Worm (Caenorhabditis elegans): Measurements from ENCODE around the gene ftt-2.

Gene ftt-2

DNA sequence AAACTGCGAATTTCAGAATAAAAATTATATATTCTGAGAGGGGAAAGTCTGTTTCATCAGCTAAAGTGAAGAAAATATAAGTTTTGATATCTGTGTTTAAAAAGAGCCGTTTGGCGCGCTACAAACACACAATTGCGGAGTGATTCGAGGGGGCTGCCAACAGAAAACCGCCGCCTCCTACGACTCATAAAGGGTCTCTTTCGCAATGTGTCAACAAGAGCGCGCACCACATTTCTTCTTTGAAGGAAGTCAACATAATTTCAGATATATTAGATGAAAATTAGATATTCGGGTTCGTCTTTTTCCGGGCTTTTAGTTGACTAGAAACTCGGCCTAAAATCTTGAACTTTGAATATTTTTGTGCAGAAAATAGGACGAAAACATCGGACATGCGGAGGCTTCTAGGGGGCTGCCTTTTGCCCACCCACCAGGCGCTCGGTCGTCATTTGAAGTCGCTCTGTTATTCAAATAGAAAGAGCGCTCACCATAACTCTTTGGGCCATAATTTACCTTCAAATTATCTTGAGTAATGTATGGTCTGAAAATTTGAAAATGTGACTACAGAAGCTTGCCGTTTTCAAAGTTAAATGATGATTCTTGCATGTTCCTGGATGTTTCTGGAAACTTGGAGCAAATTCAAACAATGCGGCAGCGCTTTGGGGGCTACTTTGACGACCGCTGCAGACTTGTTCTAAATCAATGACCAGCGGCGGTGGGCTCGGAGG is 709 bp upstream of the ftt-2 start (continued):
- TF ChIP-seq unc-55 (GFP tag; optimal IDR thresholded peaks at IDR 0.05) (peak; percentile 62), nhr-77 (tag; optimal IDR thresholded peaks at IDR 0.05) (peak; percentile 76), lin-39 (tag; optimal IDR thresholded peaks at IDR 0.05) (no peak)

DNA sequence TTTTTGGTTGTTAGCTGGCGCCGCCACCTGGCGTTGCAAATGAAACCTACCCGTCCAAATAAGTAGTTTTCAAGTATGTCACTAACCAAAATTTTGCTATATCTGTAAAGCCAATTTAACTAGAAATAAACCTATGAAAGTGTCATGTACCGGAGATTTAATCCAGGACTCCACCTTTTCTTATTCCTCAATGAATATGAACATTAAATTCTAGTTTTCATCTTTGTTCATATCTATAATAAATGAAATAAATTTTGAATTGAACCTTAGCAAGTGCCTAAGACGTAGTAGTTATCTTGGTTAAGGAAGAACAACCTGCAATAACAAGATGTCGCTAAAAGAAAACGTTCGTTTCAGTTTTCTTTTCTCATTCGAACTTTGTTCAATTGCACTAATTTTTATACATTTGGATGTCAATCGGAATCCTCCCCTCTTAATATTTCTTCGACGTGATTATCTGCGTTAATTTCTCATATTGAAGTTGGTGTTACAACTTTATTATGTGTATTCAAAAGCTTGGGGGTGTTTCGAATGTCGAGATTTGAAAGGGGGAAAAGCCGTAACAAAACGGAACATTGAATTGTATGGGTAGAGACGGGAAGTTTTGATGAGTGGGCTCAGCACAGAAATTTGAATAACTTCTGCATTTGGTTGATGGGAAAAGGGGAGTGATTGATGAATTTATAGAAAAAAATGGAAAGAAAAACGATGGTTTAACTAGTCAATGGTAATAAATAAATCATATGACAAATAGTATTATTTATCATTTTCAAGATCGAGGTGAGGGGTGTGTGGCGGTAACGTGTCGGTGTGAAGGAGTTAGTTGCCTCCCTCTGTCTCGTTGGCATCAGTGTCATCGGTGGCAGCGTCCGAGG is 1.7 kb downstream of the ftt-2 start:
- TF ChIP-seq elt-1 (tag; optimal IDR thresholded peaks at IDR 0.05) (no peak), unc-39 (tag; optimal IDR thresholded peaks at IDR 0.05) (no peak), lin-13 (GFP tag; optimal IDR thresholded peaks at IDR 0.05) (peak; percentile 81), nhr-23 (tag; optimal IDR thresholded peaks at IDR 0.05) (no peak), mbf-1 (tag; optimal IDR thresholded peaks at IDR 0.05) (peak; percentile 44), sem-4 (tag; optimal IDR thresholded peaks at IDR 0.05) (peak; percentile 17), lsy-2 (tag; optimal IDR thresholded peaks at IDR 0.05) (peak; percentile 47 to 75), peb-1 (tag; optimal IDR thresholded peaks at IDR 0.05) (no peak), lin-11 (tag; optimal IDR thresholded peaks at IDR 0.05) (no peak), ztf-11 (tag; optimal IDR thresholded peaks at IDR 0.05) (no peak), nhr-12 (tag; optimal IDR thresholded peaks at IDR 0.05) (no peak), nhr-11 (tag; optimal IDR thresholded peaks at IDR 0.05) (no peak), lin-39 (tag; optimal IDR thresholded peaks at IDR 0.05) (no peak), unc-55 (GFP tag; optimal IDR thresholded peaks at IDR 0.05) (peak; percentile 51), ZK546.5 (tag; optimal IDR thresholded peaks at IDR 0.05) (no peak), nhr-25 (tag; optimal IDR thresholded peaks at IDR 0.05) (peak; percentile 77), sma-3 (GFP tag; optimal IDR thresholded peaks at IDR 0.05) (peak; percentile 51), nhr-129 (tag; optimal IDR thresholded peaks at IDR 0.05) (peak; percentile 10), ceh-16 (tag; optimal IDR thresholded peaks at IDR 0.05) (no peak), F13H6.1 (tag; optimal IDR thresholded peaks at IDR 0.05) (peak; percentile 34), ceh-82 (tag; optimal IDR thresholded peaks at IDR 0.05) (no peak), mab-5 (tag; optimal IDR thresholded peaks at IDR 0.05) (peak; percentile 77), sma-9 (GFP tag; optimal IDR thresholded peaks at IDR 0.05) (no peak), sma-9 (tag; optimal IDR thresholded peaks at IDR 0.05) (no peak), snpc-4 (tag; optimal IDR thresholded peaks at IDR 0.05) (no peak), nhr-6 (tag; optimal IDR thresholded peaks at IDR 0.05) (peak; percentile 69), aly-2 (tag; optimal IDR thresholded peaks at IDR 0.05) (no peak), unc-62 (GFP tag; optimal IDR thresholded peaks at IDR 0.05) (no peak), nhr-10 (tag; optimal IDR thresholded peaks at IDR 0.05) (peak; percentile 7), ama-1 (optimal IDR thresholded peaks at IDR 0.05) (peak; percentile 88), skn-1 (tag; optimal IDR thresholded peaks at IDR 0.05) (no peak), elt-3 (tag; optimal IDR thresholded peaks at IDR 0.05) (no peak), R02D3.7 (tag; optimal IDR thresholded peaks at IDR 0.05) (no peak), fos-1 (tag; optimal IDR thresholded peaks at IDR 0.05) (no peak), crh-2 (tag; optimal IDR thresholded peaks at IDR 0.05) (peak; percentile 68), mdl-1 (tag; optimal IDR thresholded peaks at IDR 0.05) (no peak), alr-1 (tag; optimal IDR thresholded peaks at IDR 0.05) (no peak), ztf-1 (GFP tag; conservative IDR thresholded peaks at IDR 0.05) (no peak), dmd-4 (tag; optimal IDR thresholded peaks at IDR 0.05) (no peak), nhr-237 (tag; optimal IDR thresholded peaks at IDR 0.05) (no peak), egl-27 (tag; optimal IDR thresholded peaks at IDR 0.05) (no peak), C34F6.9 (tag; optimal IDR thresholded peaks at IDR 0.05) (peak; percentile 49), Y55F3AM.14 (GFP tag; optimal IDR thresholded peaks at IDR 0.05) (peak; percentile 47), nhr-77 (tag; optimal IDR thresholded peaks at IDR 0.05) (peak; percentile 4), ztf-4 (tag; optimal IDR thresholded peaks at IDR 0.05) (peak; percentile 91), zag-1 (tag; optimal IDR thresholded peaks at IDR 0.05) (peak; percentile 44), nhr-21 (tag; optimal IDR thresholded peaks at IDR 0.05) (peak; percentile 32), blmp-1 (tag; optimal IDR thresholded peaks at IDR 0.05; ENCODE audit: insufficient read depth) (peak; percentile 9), gmeb-1 (tag; optimal IDR thresholded peaks at IDR 0.05) (peak; percentile 30)
